Fruit fly (Drosophila melanogaster) whole organism, embryonic: ENCODE measurements around the gene prtp.

ENCODE experiments used
- CG2199 ChIP-seq: fragments of 200-800 bp; sonication (Bioruptor generic); IDR thresholded peaks from 3 replicates; pipeline ENCODE4 v1.3.6; 2022; ENCODE audit warnings: missing biosample characterization, missing genetic modification characterization
- Dref ChIP-seq: fragments of 200-800 bp; sonication (Bioruptor generic); IDR thresholded peaks from 2 replicates; pipeline ENCODE4 v1.3.6; 2022; ENCODE audit warnings: missing biosample characterization, missing genetic modification characterization
- sim ChIP-seq: fragments of 200-800 bp; sonication (Bioruptor generic); IDR thresholded peaks from 2 replicates; pipeline ENCODE4 v1.3.6; 2022; ENCODE audit warnings: missing biosample characterization, missing genetic modification characterization

DNA sequence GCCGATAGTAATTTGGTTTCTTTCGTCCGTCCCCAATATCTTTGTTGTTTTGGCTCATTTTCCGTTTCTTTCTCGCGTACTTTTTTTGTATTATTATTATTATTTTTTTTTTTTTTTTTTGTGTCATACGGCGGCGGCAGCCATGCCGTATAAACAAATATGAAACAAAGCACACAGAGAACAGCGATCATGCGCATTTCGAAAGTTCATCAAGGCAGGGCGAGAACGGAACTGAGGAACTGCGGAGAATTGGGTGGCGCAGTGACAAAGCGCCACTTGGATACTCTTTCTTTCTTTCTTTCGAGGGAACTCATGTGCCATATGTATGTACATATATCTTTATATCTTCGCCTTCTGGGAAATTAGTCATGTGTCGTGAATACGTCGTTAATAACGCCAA lies 32.1 kb upstream of the prtp start:
- TF ChIP-seq sim (GFP tag; lab: Robert Waterston, UW), result no peak
- TF ChIP-seq Dref (GFP tag; lab: Robert Waterston, UW), result no peak
- no peak for TF ChIP-seq CG2199 (GFP tag; lab: Robert Waterston, UW)
